Worm (Caenorhabditis elegans) whole organism, L1 larva: ENCODE data around the gene ZC513.3.

Source experiments
- ama-1 ChIP-seq: fragments of 150-350 bp; optimal IDR thresholded peaks from 2 replicates; lab custom pipeline; 2014
- blmp-1 ChIP-seq: fragments of 150-350 bp; optimal IDR thresholded peaks from 2 replicates; lab custom pipeline; 2014; ENCODE audit warnings: missing biosample characterization, missing genetic modification characterization
- ceh-82 ChIP-seq, 3 experiments: fragments of 150-350 bp in 1 of 3; sonication (generic microtip) in 2 of 3; optimal IDR thresholded peaks; 2 replicates each; lab custom pipeline; 2014 to 2017; ENCODE audit warnings: missing biosample characterization in 3 of 3, missing genetic modification characterization in 3 of 3
- ceh-90 ChIP-seq: sonication (generic microtip); optimal IDR thresholded peaks from 2 replicates; lab custom pipeline; 2016; ENCODE audit warnings: missing genetic modification characterization, missing compliant biosample characterization
- dpl-1 ChIP-seq, 3 experiments: fragments of 150-350 bp in 2 of 3; sonication (generic microtip) in 1 of 3; optimal IDR thresholded peaks; 2 replicates each; lab custom pipeline; 2014 to 2017; ENCODE audit warnings: missing biosample characterization in 3 of 3, missing genetic modification characterization in 3 of 3, missing genetic modification reagents in 3 of 3
- grh-1 ChIP-seq: fragments of 200-800 bp; sonication (Bioruptor generic); IDR thresholded peaks from 2 replicates; pipeline ENCODE4 v1.3.6; 2022; ENCODE audit warnings: missing genetic modification reagents, missing genetic modification characterization, missing compliant biosample characterization
- hlh-17 ChIP-seq: fragments of 200-800 bp; sonication (Bioruptor generic); optimal IDR thresholded peaks from 2 replicates; lab custom pipeline; 2018; ENCODE audit warnings: missing genetic modification characterization, mild to moderate bottlenecking, missing compliant biosample characterization, moderate library complexity, borderline replicate concordance
- hlh-4 ChIP-seq: sonication (generic microtip); optimal IDR thresholded peaks from 2 replicates; lab custom pipeline; 2016; ENCODE audit warnings: mild to moderate bottlenecking, missing genetic modification characterization, missing compliant biosample characterization
- jun-1 ChIP-seq: fragments of 150-350 bp; optimal IDR thresholded peaks from 2 replicates; lab custom pipeline; 2014; ENCODE audit warnings: missing biosample characterization, missing genetic modification reagents, missing genetic modification characterization
- lin-15B ChIP-seq: fragments of 150-350 bp; sonication (generic microtip); optimal IDR thresholded peaks from 3 replicates; lab custom pipeline; 2014; ENCODE audit warnings: missing biosample characterization, missing genetic modification characterization
- pag-3 ChIP-seq: sonication (generic microtip); optimal IDR thresholded peaks from 2 replicates; lab custom pipeline; 2017; ENCODE audit warnings: missing genetic modification characterization, mild to moderate bottlenecking, missing compliant biosample characterization, antibody characterized with exemption, borderline replicate concordance; ENCODE audit not compliant: insufficient read depth
- pqm-1 ChIP-seq: sonication (generic microtip); optimal IDR thresholded peaks from 3 replicates; lab custom pipeline; 2017; ENCODE audit warnings: missing biosample characterization, missing genetic modification characterization
- rnt-1 ChIP-seq: sonication (generic microtip); optimal IDR thresholded peaks from 2 replicates; lab custom pipeline; 2016; ENCODE audit warnings: mild to moderate bottlenecking, missing genetic modification characterization, moderate library complexity, missing compliant biosample characterization

ce11 chrV:8081579-8081978, 34.8 kb downstream of the ZC513.3 start, which contains the start of gene str-131:
- TF ChIP-seq ama-1 (lab: Kevin White, UChicago) (no peak), jun-1 (tag; lab: Kevin White, UChicago) (no peak), pqm-1 (tag; lab: Kevin White, UChicago) (no peak), pag-3 (no peak), blmp-1 (tag; lab: Kevin White, UChicago) (no peak), rnt-1 (tag; lab: Kevin White, UChicago) (no peak), ceh-82 (tag; optimal IDR thresholded peaks at IDR 0.05; lab: Kevin White, UChicago) (no peak), ceh-90 (tag; lab: Kevin White, UChicago) (no peak), dpl-1 (GFP tag; optimal IDR thresholded peaks at IDR 0.05; lab: Kevin White, UChicago) (no peak), hlh-17 (GFP tag; lab: Kevin White, UChicago) (no peak), lin-15B (no peak), hlh-4 (no peak), grh-1 (GFP tag; lab: Robert Waterston, UW) (no peak)
